Fruit fly (Drosophila melanogaster): Measurements from ENCODE around the gene CG46466.

The CG46466 gene

DNA sequence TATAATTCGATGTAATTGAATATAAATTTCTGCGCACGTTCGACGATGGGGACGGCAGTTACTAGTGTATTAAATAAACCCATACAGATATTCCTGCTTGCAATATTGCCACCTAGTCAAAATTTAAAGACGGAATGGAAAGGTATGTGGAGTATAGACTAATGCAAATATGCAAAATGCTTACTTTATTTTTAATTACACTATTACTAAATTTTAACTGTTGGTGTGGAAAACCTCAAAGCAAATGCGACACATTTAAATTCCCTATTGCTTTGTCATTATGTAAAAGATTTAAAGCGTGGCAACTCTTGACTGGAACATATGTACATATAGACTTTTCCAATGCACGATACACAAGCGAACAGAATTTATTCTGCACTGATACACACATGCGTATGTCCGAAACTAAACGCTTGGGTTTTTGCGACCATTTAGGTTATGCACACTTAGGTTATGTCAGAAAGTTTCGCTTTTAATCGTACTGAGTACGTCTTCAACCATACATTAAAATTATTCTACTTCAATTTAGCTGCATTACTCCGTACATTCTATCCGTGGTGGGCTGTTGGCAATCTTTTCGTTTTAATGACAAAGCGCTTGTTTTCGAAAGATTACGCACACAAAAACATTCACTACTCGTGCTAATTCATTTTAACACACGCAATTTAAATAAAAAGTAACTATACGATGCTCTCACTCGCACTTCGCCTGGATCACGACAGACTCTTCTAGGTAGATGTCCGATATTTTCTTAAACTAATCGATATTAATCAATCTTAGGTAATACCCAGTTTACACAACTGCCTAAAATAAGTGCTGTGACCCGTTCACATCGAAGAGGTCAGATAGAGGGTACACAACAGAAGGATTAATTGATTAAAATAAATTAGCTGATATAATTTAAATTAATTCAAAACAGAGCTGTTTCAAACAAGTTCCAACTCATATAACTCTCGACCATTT is 2.8 kb downstream of the CG46466 start, which contains the start of gene gw (continued):
- TF ChIP-seq HHEX (GFP tag; optimal IDR thresholded peaks at IDR 0.05) (no peak), psq (GFP tag; optimal IDR thresholded peaks at IDR 0.05) (peak; percentile 66), CG31224 (GFP tag; IDR thresholded peaks at IDR 0.05) (no peak; the same call in 1 of the 2 replicates), CG31441 (GFP tag; IDR thresholded peaks at IDR 0.05) (no peak), crp (GFP tag; optimal IDR thresholded peaks at IDR 0.05) (peak in 1 of 2 experiments; percentile 54), CG11696 (GFP tag; IDR thresholded peaks at IDR 0.05) (no peak), CG31365 (tag; optimal IDR thresholded peaks at IDR 0.05) (no peak), her (GFP tag; optimal IDR thresholded peaks at IDR 0.05) (peak; percentile 52), Tbp (GFP tag; optimal IDR thresholded peaks at IDR 0.05) (no peak), Xbp1 (GFP tag; optimal IDR thresholded peaks at IDR 0.05) (peak; percentile 82), CG9215 (GFP tag; IDR thresholded peaks at IDR 0.05) (no peak), grau (tag; optimal IDR thresholded peaks at IDR 0.05) (no peak), Optix (GFP tag; IDR thresholded peaks at IDR 0.05) (no peak), CG3163 (GFP tag; optimal IDR thresholded peaks at IDR 0.05) (peak; percentile 33), CG8944 (GFP tag; optimal IDR thresholded peaks at IDR 0.05) (peak; percentile 73), CG3281 (GFP tag; optimal IDR thresholded peaks at IDR 0.05) (peak; percentile 80), CG30403 (GFP tag; optimal IDR thresholded peaks at IDR 0.05) (peak; percentile 80), CG2712 (tag; optimal IDR thresholded peaks at IDR 0.05) (peak; percentile 82), Pdp1 (GFP tag; optimal IDR thresholded peaks at IDR 0.05) (peak; percentile 82 to 99), CG2875 (GFP tag; optimal IDR thresholded peaks at IDR 0.05) (peak; percentile 65), trh (GFP tag; optimal IDR thresholded peaks at IDR 0.05) (peak; percentile 4), CG16779 (GFP tag; IDR thresholded peaks at IDR 0.05) (no peak), mirr (GFP tag; optimal IDR thresholded peaks at IDR 0.05) (no peak), ci (GFP tag; IDR thresholded peaks at IDR 0.05) (no peak), dmrt11E (tag; optimal IDR thresholded peaks at IDR 0.05) (peak; percentile 66), CG4707 (GFP tag; optimal IDR thresholded peaks at IDR 0.05) (peak; percentile 31), MESR4 (GFP tag; optimal IDR thresholded peaks at IDR 0.05) (peak; percentile 92), sens (GFP tag) (peak; percentile 97), Oli (tag; optimal IDR thresholded peaks at IDR 0.05) (no peak), E2f1 (GFP tag; IDR thresholded peaks at IDR 0.05) (no peak), gt (GFP tag; IDR thresholded peaks at IDR 0.05) (no peak), klu (GFP tag; IDR thresholded peaks at IDR 0.05) (no peak), CG9876 (GFP tag; optimal IDR thresholded peaks at IDR 0.05) (peak; percentile 27), CG8765 (GFP tag; IDR thresholded peaks at IDR 0.05) (no peak), Nf-YA (GFP tag; IDR thresholded peaks at IDR 0.05) (no peak; the same call in 1 of the 2 replicates), CG4617 (GFP tag; optimal IDR thresholded peaks at IDR 0.05; ENCODE audit: borderline replicate concordance) (peak; percentile 75), tap (tag; optimal IDR thresholded peaks at IDR 0.05) (no peak), BtbVII (GFP tag; optimal IDR thresholded peaks at IDR 0.05) (peak; percentile 58), CG9609 (GFP tag; optimal IDR thresholded peaks at IDR 0.05) (peak; percentile 47), shn (GFP tag; optimal IDR thresholded peaks at IDR 0.05) (peak; percentile 80), crol (GFP tag; IDR thresholded peaks at IDR 0.05) (no peak), CrebB (tag; optimal IDR thresholded peaks at IDR 0.05) (peak; percentile 55), TFAM (GFP tag; optimal IDR thresholded peaks at IDR 0.05) (no peak), ab (GFP tag; optimal IDR thresholded peaks at IDR 0.05) (peak; percentile 11), pnt (GFP tag; optimal IDR thresholded peaks at IDR 0.05) (peak; percentile 63), CG2202 (tag; optimal IDR thresholded peaks at IDR 0.05) (peak; percentile 64), odd (GFP tag; optimal IDR thresholded peaks at IDR 0.05) (peak; percentile 75), Dip3 (GFP tag; optimal IDR thresholded peaks at IDR 0.05) (peak; percentile 79), Sry-β (GFP tag; optimal IDR thresholded peaks at IDR 0.05) (peak; percentile 31)

Measured in whole organism, embryonic.